Worm (Caenorhabditis elegans): ENCODE measurements around the gene F10C1.8.

F10C1.8 gene

DNA sequence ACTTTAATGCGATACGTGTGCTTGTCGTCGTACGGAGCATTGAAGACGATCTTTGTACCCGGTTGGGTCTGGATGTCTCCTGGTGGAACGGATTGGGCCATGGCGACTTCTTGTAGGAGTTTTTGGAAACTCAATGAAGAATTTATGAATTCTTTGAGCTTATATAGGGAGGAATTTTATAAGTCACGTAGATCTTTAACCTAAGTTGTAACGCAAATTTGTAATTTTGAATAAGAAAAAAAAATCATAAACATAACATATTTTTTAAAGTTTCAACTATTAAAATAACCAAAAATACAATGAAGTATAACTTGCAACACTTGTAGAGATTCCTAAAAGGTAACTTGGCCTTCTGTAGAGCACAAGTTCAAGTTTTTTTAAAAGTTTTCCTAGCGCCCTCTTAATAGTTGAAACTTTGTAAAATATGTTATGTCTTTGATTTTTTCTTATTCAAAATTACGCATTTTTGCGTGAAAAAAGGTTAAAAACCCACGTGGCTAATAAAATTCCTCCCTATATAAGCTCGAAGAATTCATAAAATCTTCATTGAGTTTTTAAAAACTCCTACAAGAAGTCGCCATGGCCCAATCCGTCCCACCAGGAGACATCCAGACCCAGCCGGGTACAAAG lies 43.2 kb downstream of the F10C1.8 start, which contains the start of the genes msp-63 and msp-142 (continued):
- TF ChIP-seq him-1 (tag; optimal IDR thresholded peaks at IDR 0.05) = no peak

DNA sequence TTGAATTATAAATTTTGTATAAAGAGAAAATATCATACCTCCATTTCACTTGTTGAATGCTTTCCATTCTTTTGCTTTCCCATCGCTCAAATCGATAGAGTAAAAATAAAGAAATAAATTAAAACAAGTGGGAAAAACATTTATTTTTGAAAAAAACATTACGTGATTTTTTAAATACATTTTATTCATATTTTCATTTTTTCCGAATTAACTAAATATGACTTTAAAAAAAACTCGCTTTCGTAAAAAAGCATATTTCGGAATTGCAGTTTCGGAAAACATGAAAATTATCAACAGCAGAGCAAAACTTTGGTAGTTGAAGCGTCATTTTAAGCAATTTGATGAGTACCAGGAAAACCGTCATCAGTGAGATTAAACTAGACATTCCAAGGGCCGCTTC lies 45.3 kb downstream of the F10C1.8 start, which contains the start of gene K05F1.8:
K05F1.8 (minus strand) TSS at position 101 of the 400 bp plus-strand sequence.
- TF ChIP-seq somi-1 (GFP tag; optimal IDR thresholded peaks at IDR 0.05) (no peak), B0336.3 (GFP tag; IDR thresholded peaks at IDR 0.05) (no peak), ceh-40 (GFP tag; IDR thresholded peaks at IDR 0.05) (no peak), T26A5.8 (tag; optimal IDR thresholded peaks at IDR 0.05) (no peak), attf-6 (GFP tag; IDR thresholded peaks at IDR 0.05) (no peak), egrh-3 (GFP tag; IDR thresholded peaks at IDR 0.05) (no peak)

DNA sequence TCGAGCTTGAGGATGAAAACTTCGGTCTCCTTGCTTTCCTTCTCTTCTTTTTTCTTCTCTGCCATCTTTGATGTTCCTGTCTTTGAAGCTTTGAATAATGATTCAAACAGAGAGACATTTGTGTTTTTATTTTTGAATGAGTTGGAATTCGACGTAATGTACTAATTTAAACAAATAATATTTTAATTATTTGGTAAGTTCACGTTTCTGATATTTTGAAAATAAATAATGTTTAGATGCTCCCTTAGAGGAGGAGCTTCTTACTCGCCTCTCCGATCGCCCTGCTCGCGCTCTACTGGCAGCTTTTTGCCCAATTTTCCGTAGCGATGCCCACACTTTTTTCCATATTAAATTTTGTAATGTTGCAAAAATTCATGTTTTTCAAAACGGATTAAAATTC lies 46.8 kb downstream of the F10C1.8 start, which contains the start of the genes K05F1.9 and K05F1.1:
K05F1.9 (minus strand) TSS at position 101 of the 400 bp plus-strand sequence.
K05F1.1 (plus strand) TSS at position 308 of the 400 bp plus-strand sequence.
- no peak for TF ChIP-seq B0019.2 (GFP tag; conservative IDR thresholded peaks at IDR 0.05)
- TF ChIP-seq D2030.7 (GFP tag; IDR thresholded peaks at IDR 0.05) = no peak
- TF ChIP-seq ztf-18 (tag; optimal IDR thresholded peaks at IDR 0.05) = no peak
- TF ChIP-seq gei-17 (GFP tag; optimal IDR thresholded peaks at IDR 0.05) = no peak
- TF ChIP-seq hmg-1.2 (GFP tag; IDR thresholded peaks at IDR 0.05) = no peak
- TF ChIP-seq Y56A3A.18 (GFP tag; IDR thresholded peaks at IDR 0.05) = no peak
- no peak for TF ChIP-seq attf-3 (GFP tag; conservative IDR thresholded peaks at IDR 0.05)
- no peak for TF ChIP-seq lsl-1 (GFP tag; optimal IDR thresholded peaks at IDR 0.05)
- TF ChIP-seq bed-1 (GFP tag; IDR thresholded peaks at IDR 0.05) = no peak

DNA sequence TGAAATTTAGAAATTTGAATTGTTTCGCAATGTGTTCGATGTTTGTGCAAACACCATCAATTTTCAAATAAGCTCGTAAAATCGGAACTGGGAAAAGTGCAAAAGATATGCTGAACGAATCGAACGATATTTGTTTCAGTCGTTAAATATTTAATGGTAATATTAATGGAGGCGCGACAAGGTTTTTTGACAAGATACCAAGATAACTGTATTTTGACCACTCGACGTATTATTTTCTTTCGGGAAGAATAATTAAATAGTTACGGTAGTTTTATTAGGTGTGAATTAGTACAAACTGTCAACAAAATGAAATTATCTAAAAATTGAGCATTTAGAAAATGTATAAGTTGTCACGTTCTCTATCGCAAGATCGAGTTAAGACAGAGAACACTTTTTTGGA lies 50.0 kb downstream of the F10C1.8 start:
- TF ChIP-seq mxl-1 (tag; optimal IDR thresholded peaks at IDR 0.05) = no peak
- TF ChIP-seq ztf-3 (GFP tag; optimal IDR thresholded peaks at IDR 0.05) = no peak
- no peak for TF ChIP-seq T26A5.8 (tag; optimal IDR thresholded peaks at IDR 0.05)
- no peak for TF ChIP-seq F52B5.7 (tag; optimal IDR thresholded peaks at IDR 0.05)
- TF ChIP-seq sea-2 (GFP tag; IDR thresholded peaks at IDR 0.05) = no peak
- TF ChIP-seq Y53F4B.3 (GFP tag; IDR thresholded peaks at IDR 0.05) = no peak
- TF ChIP-seq snpc-3.4 (tag; optimal IDR thresholded peaks at IDR 0.05) = no peak
- no peak for TF ChIP-seq madf-3 (GFP tag; IDR thresholded peaks at IDR 0.05)
- TF ChIP-seq mel-28 (tag; optimal IDR thresholded peaks at IDR 0.05; ENCODE audit: borderline replicate concordance) = no peak
- TF ChIP-seq bed-1 (GFP tag; IDR thresholded peaks at IDR 0.05) = no peak
- TF ChIP-seq xnd-1 (tag; optimal IDR thresholded peaks at IDR 0.05) = no peak
- TF ChIP-seq cebp-1 (GFP tag; IDR thresholded peaks at IDR 0.05) = no peak
- TF ChIP-seq cebp-1 (tag; optimal IDR thresholded peaks at IDR 0.05) = no peak
- no peak for TF ChIP-seq unc-62 (GFP tag; optimal IDR thresholded peaks at IDR 0.05)
- no peak for TF ChIP-seq tbx-9 (tag; optimal IDR thresholded peaks at IDR 0.05; ENCODE audit: borderline replicate concordance)

DNA sequence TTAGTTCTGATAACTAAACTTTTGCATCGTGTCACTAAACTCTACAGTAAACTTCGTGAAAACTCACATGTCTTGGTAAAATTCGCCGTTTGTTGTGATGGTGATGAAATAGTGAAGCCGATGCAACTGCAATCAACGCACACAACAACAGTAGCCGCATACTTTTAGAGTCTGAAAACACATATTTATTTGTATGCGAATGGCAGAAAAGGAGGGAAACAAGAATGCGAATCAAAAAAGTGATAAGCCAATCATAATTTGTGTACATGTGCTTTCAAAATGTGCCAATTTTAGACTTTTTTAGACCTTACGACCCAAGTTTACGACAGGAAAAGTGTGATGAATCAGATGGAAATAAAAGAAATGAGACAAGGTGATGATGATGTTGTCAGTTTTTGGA lies 51.0 kb downstream of the F10C1.8 start, which contains the start of gene K05F1.10:
K05F1.10 (minus strand) TSS at position 171 of the 400 bp plus-strand sequence.
- no peak for TF ChIP-seq Y79H2A.3 (GFP tag; conservative IDR thresholded peaks at IDR 0.05)
- no peak for TF ChIP-seq athp-1 (tag; optimal IDR thresholded peaks at IDR 0.05)
- peak; percentile 34 for TF ChIP-seq nhr-80 (tag; optimal IDR thresholded peaks at IDR 0.05)
- TF ChIP-seq cebp-1 (GFP tag; IDR thresholded peaks at IDR 0.05) = no peak
- TF ChIP-seq cebp-1 (tag; optimal IDR thresholded peaks at IDR 0.05) = peak; percentile 42
- no peak for TF ChIP-seq snpc-4 (GFP tag; optimal IDR thresholded peaks at IDR 0.05)
- no peak for TF ChIP-seq snpc-4 (tag; optimal IDR thresholded peaks at IDR 0.05)
- no peak for TF ChIP-seq dpl-1 (GFP tag; optimal IDR thresholded peaks at IDR 0.05)
- no peak for TF ChIP-seq ceh-91 (GFP tag; IDR thresholded peaks at IDR 0.05)
- TF ChIP-seq lin-26 (GFP tag; IDR thresholded peaks at IDR 0.05) = no peak
- no peak for TF ChIP-seq B0035.1 (tag; optimal IDR thresholded peaks at IDR 0.05)
- no peak for TF ChIP-seq dpff-1 (tag; optimal IDR thresholded peaks at IDR 0.05)

Data from whole organism, young adult.